Worm (Caenorhabditis elegans) whole organism, young adult: ENCODE data around the gene K10G6.9.

ENCODE experiments used
- B0035.1 ChIP-seq: sonication (generic microtip); optimal IDR thresholded peaks from 2 replicates; lab custom pipeline; 2016; ENCODE audit warnings: missing genetic modification characterization, mild to moderate bottlenecking, missing compliant biosample characterization, missing genotype, missing genetic modification reagents
- B0261.1 ChIP-seq: sonication (generic microtip); optimal IDR thresholded peaks from 2 replicates; lab custom pipeline; 2016; ENCODE audit warnings: mild to moderate bottlenecking, missing genetic modification characterization, moderate library complexity, missing compliant biosample characterization
- D2030.7 ChIP-seq: fragments of 200-800 bp; sonication (Bioruptor generic); IDR thresholded peaks from 2 replicates; pipeline ENCODE4 v1.3.6; 2022; ENCODE audit warnings: missing genetic modification reagents, missing genetic modification characterization, missing compliant biosample characterization
- F39B2.1 ChIP-seq: fragments of 200-800 bp; sonication (Bioruptor generic); IDR thresholded peaks from 2 replicates; pipeline ENCODE4 v1.3.6; 2022; ENCODE audit warnings: missing genetic modification reagents, missing genetic modification characterization, missing compliant biosample characterization
- T07F8.4 ChIP-seq: sonication (generic microtip); optimal IDR thresholded peaks from 2 replicates; lab custom pipeline; 2016; ENCODE audit warnings: mild to moderate bottlenecking, missing genetic modification characterization, moderate library complexity, missing compliant biosample characterization
- Y53G8AR.9 ChIP-seq: fragments of 200-800 bp; sonication (Bioruptor generic); conservative IDR thresholded peaks from 2 replicates; pipeline ENCODE4 v1.3.6; 2022; ENCODE audit warnings: missing genetic modification reagents, missing genetic modification characterization, missing compliant biosample characterization
- athp-1 ChIP-seq: sonication (generic microtip); optimal IDR thresholded peaks from 2 replicates; lab custom pipeline; 2017; ENCODE audit warnings: mild to moderate bottlenecking, missing genetic modification characterization, missing compliant biosample characterization
- bed-1 ChIP-seq: fragments of 200-800 bp; sonication (Bioruptor generic); IDR thresholded peaks from 2 replicates; pipeline ENCODE4 v1.3.6; 2022; ENCODE audit warnings: missing genetic modification reagents, missing genetic modification characterization, missing compliant biosample characterization
- ceh-40 ChIP-seq: fragments of 200-800 bp; sonication (Bioruptor generic); IDR thresholded peaks from 2 replicates; pipeline ENCODE4 v1.3.6; 2022; ENCODE audit warnings: missing genetic modification characterization, missing compliant biosample characterization
- dpl-1 ChIP-seq: fragments of 150-350 bp; optimal IDR thresholded peaks from 2 replicates; lab custom pipeline; 2014; ENCODE audit warnings: missing biosample characterization, missing genetic modification reagents, missing genetic modification characterization
- egl-44 ChIP-seq: fragments of 200-800 bp; sonication (Bioruptor generic); IDR thresholded peaks from 2 replicates; pipeline ENCODE4 v1.3.6; 2022; ENCODE audit warnings: missing genetic modification reagents, missing genetic modification characterization, missing compliant biosample characterization
- ekl-4 ChIP-seq: fragments of 200-800 bp; sonication (Bioruptor generic); IDR thresholded peaks from 2 replicates; pipeline ENCODE4 v1.3.6; 2022; ENCODE audit warnings: missing genetic modification reagents, missing genetic modification characterization, missing compliant biosample characterization
- hsf-1 ChIP-seq: fragments of 200-800 bp; sonication (Bioruptor generic); IDR thresholded peaks from 2 replicates; pipeline ENCODE4 v1.3.6; 2022; ENCODE audit warnings: missing genetic modification reagents, missing genetic modification characterization, missing compliant biosample characterization
- let-526 ChIP-seq: fragments of 200-800 bp; sonication (Bioruptor generic); IDR thresholded peaks from 2 replicates; pipeline ENCODE4 v1.3.6; 2022; ENCODE audit warnings: missing genetic modification reagents, missing genetic modification characterization, missing compliant biosample characterization
- lsl-1 ChIP-seq: fragments of 200-800 bp; sonication (Bioruptor generic); optimal IDR thresholded peaks from 2 replicates; lab custom pipeline; 2018; ENCODE audit warnings: mild to moderate bottlenecking, missing genetic modification characterization, moderate library complexity, missing compliant biosample characterization
- lsy-27 ChIP-seq: sonication (generic microtip); optimal IDR thresholded peaks from 2 replicates; lab custom pipeline; 2017; ENCODE audit warnings: missing genetic modification characterization, mild to moderate bottlenecking, missing compliant biosample characterization, antibody characterized with exemption, missing genotype, borderline replicate concordance; ENCODE audit not compliant: insufficient read depth
- madf-10 ChIP-seq: sonication (generic microtip); optimal IDR thresholded peaks from 2 replicates; lab custom pipeline; 2016; ENCODE audit warnings: mild to moderate bottlenecking, missing genetic modification characterization, missing compliant biosample characterization
- madf-6 ChIP-seq: fragments of 200-800 bp; sonication (Bioruptor generic); IDR thresholded peaks from 2 replicates; pipeline ENCODE4 v1.3.6; 2022; ENCODE audit warnings: missing genetic modification reagents, missing genetic modification characterization, missing compliant biosample characterization
- mcd-1 ChIP-seq: fragments of 200-800 bp; sonication (Bioruptor generic); IDR thresholded peaks from 2 replicates; pipeline ENCODE4 v1.3.6; 2022; ENCODE audit warnings: missing genetic modification reagents, missing genetic modification characterization, missing compliant biosample characterization
- nhr-80 ChIP-seq: sonication (generic microtip); optimal IDR thresholded peaks from 2 replicates; lab custom pipeline; 2016; ENCODE audit warnings: missing genetic modification characterization, missing compliant biosample characterization
- nhr-90 ChIP-seq: sonication (generic microtip); optimal IDR thresholded peaks from 2 replicates; lab custom pipeline; 2016; ENCODE audit warnings: missing genotype, mild to moderate bottlenecking, missing genetic modification characterization, missing compliant biosample characterization
- pbrm-1 ChIP-seq: fragments of 200-800 bp; sonication (Bioruptor generic); IDR thresholded peaks from 2 replicates; pipeline ENCODE4 v1.3.6; 2022; ENCODE audit warnings: missing genetic modification reagents, missing genetic modification characterization, missing compliant biosample characterization
- repo-1 ChIP-seq: sonication (generic microtip); optimal IDR thresholded peaks from 2 replicates; lab custom pipeline; 2017; ENCODE audit warnings: mild to moderate bottlenecking, missing genetic modification characterization, missing compliant biosample characterization
- rpc-1 ChIP-seq, 2 experiments: fragments of 150-350 bp in 1 of 2; sonication (generic microtip) in 1 of 2; optimal IDR thresholded peaks; 2 replicates each; lab custom pipeline; 2014 to 2018; ENCODE audit warnings: missing biosample characterization in 1 of 2, missing genetic modification characterization in 1 of 2, missing genetic modification reagents in 1 of 2, missing genotype in 1 of 2
- snpc-1.3 ChIP-seq: sonication (generic microtip); optimal IDR thresholded peaks from 2 replicates; lab custom pipeline; 2017; ENCODE audit warnings: missing genetic modification characterization, mild to moderate bottlenecking, missing compliant biosample characterization, antibody characterized with exemption, moderate library complexity, missing genotype, missing genetic modification reagents; ENCODE audit not compliant: insufficient read depth
- somi-1 ChIP-seq: fragments of 200-800 bp; sonication (Bioruptor generic); optimal IDR thresholded peaks from 2 replicates; lab custom pipeline; 2018; ENCODE audit warnings: mild to moderate bottlenecking, missing genetic modification characterization, missing compliant biosample characterization
- unc-130 ChIP-seq: sonication (generic microtip); optimal IDR thresholded peaks from 2 replicates; lab custom pipeline; 2016; ENCODE audit warnings: missing genetic modification reagents, missing genetic modification characterization, missing compliant biosample characterization
- unc-62 ChIP-seq: fragments of 150-350 bp; optimal IDR thresholded peaks from 2 replicates; lab custom pipeline; 2014; ENCODE audit warnings: missing biosample characterization, missing genetic modification reagents, missing genetic modification characterization
- xnd-1 ChIP-seq: sonication (generic microtip); optimal IDR thresholded peaks from 2 replicates; lab custom pipeline; 2016; ENCODE audit warnings: missing genotype, missing genetic modification reagents, missing genetic modification characterization, missing compliant biosample characterization
- ztf-22 ChIP-seq: fragments of 200-800 bp; sonication (Bioruptor generic); optimal IDR thresholded peaks from 2 replicates; lab custom pipeline; 2018; ENCODE audit warnings: mild to moderate bottlenecking, missing genetic modification characterization, moderate library complexity, missing compliant biosample characterization

The K10G6.9 gene

DNA sequence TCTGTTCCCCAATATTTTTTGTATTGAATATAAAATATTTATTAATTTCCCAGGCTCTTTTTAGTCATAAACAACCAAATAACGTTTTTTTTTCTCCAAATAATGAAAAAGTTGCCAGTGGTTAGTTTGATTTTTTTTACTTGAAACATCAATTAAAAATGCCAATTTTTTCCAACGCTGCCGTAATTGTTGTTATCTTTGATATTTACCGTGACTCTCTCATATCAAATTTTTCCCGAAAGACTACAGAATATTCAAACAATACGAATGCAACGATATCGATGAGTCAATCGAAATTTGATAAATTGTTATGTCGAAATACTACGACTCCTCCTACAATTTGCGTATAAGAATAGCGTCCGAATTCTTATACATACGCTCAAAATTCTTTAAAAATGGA is 14.8 kb downstream of the K10G6.9 start, which contains the start of gene K10G6.5:
K10G6.5 (plus strand) TSS at position 345 of the 400 bp plus-strand sequence.
- TF ChIP-seq nhr-80 (peak; percentile 39), bed-1 (GFP tag; lab: Robert Waterston, UW) (no peak), pbrm-1 (GFP tag; lab: Robert Waterston, UW) (no peak)
- TF ChIP-seq, all 124 proteins: peak for 1

DNA sequence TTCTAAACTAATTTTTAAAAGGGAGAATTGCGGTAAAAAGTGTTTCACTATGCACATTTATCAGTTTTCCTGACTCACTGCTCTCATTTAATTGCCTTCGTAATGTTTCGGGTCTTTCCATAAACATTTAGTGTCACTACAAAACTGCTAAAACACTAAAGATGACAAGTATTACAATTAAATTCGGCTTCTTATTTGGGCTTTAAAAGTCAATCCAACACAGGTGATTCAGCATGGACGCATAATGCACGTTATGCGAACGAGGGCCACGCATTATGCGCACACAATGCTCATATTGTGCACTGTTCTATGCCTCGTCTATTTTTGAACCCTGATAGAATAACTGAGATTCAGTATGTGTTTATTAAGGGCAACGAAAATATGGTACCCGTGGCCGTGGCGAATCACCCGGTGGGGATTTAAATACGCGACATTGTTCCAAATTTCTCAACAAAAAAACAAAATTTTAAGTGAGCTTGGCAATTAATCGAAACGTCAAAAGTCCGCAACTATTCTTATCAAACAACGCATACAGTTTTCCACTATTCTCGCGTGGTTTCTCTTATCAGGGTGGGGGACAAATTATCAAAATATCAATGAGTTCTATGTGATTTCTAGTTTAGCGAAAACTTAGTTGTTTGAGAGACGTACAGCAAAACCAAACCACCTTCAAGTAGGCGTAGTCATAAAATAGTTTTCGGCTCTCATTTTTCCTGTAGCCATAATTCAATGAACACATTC is 17.7 kb downstream of the K10G6.9 start, which contains the start of gene Y14H12A.2:
Y14H12A.2 (minus strand) TSS at position 51 of the 741 bp plus-strand sequence.
- TF ChIP-seq nhr-80 (peak; percentile 80), unc-130 (GFP tag; lab: Kevin White, UChicago) (no peak), repo-1 (tag; lab: Kevin White, UChicago) (no peak), D2030.7 (no peak)

DNA sequence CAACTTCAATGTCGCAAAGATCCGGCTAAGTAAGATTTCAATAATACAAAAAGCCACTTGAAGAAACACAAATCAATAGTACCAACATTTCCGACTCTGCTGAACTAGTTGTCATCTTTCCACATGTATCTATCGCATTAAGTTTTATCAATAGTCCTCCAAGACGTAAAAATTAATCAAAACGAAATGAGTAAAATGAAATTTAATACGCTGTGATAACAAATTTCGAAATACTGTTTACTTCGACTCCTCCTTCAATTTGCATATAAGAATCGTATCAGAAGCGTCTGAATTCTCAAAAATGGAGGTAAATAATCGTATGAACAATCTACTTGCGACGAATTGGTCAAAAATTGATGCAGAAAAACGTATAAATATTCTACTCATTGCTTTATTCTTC is 18.6 kb downstream of the K10G6.9 start:
- TF ChIP-seq xnd-1 (tag; lab: Kevin White, UChicago) (no peak), B0261.1 (no peak), dpl-1 (GFP tag; lab: Kevin White, UChicago) (no peak), ekl-4 (no peak), F39B2.1 (GFP tag; lab: Robert Waterston, UW) (no peak), nhr-90 (no peak), ceh-40 (GFP tag; lab: Robert Waterston, UW) (no peak), mcd-1 (no peak), unc-62 (GFP tag; lab: Kevin White, UChicago) (no peak), let-526 (GFP tag; lab: Robert Waterston, UW) (no peak), athp-1 (tag; lab: Kevin White, UChicago) (no peak), somi-1 (GFP tag; lab: Kevin White, UChicago) (no peak), ztf-22 (no peak), lsy-27 (tag; lab: Kevin White, UChicago) (no peak), madf-10 (no peak), Y53G8AR.9 (no peak), madf-6 (GFP tag; lab: Robert Waterston, UW) (no peak), snpc-1.3 (tag; lab: Kevin White, UChicago) (no peak), B0035.1 (tag; lab: Kevin White, UChicago) (no peak), T07F8.4 (tag; lab: Kevin White, UChicago) (no peak)
- TF ChIP-seq, all 124 proteins: peak for 0

DNA sequence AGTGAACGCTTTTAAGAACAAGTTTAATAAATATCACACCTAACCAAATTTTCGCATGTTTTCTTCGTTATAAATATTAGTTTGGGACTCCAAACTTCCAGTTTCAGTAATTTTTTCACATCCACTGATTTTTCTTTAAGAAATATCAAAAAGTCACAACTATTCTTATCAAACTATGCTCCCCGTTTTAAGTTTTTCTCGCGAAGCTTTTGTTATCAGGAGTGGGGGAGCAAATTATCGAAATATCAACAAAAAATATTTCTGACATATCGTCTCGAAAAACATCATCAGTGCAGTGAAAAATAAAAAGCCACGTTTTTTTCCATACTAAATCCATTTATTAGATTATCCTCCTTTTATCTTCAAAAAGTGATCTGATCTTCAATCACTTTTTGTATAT is 20.0 kb downstream of the K10G6.9 start:
- TF ChIP-seq nhr-80 (peak; percentile 40), Y53G8AR.9 (no peak)

DNA sequence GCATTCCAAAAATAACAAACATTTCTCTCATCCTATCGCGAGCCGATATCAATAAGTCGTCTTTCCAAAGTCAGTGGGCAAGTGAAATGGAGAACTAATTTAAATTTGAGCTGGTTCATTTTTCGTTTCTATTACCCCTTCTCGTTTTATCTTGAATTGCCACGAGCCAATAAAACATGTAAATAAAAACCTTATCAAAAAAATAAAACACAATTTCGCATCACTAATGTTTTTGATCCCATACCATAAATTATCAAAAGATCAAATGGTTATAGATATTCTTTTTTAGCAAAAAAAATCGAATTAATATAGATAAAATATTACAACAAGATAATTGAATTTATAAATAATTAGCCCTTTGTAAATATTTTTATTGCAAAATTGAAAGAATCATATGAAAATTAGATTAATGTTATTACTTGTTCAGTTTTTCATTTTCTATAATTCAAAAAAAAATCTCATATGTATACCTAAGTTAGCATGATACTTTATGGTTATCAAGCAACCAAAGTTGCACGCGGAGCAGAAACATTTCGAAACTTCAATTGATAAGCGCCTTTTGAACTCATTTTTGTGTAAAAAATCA is 20.7 kb downstream of the K10G6.9 start, which contains the start of gene Y14H12A.1:
Y14H12A.1 (plus strand) TSS at position 536 of the 586 bp plus-strand sequence.
- no peak for TF ChIP-seq B0261.1
- TF ChIP-seq rpc-1 (optimal IDR thresholded peaks at IDR 0.05; lab: Kevin White, UChicago), result no peak
- TF ChIP-seq rpc-1 (tag; optimal IDR thresholded peaks at IDR 0.05; lab: Kevin White, UChicago), result no peak
- TF ChIP-seq lsl-1 (GFP tag; lab: Kevin White, UChicago), result no peak
- TF ChIP-seq nhr-80, result peak; percentile 12
- no peak for TF ChIP-seq hsf-1 (GFP tag; lab: Robert Waterston, UW)
- no peak for TF ChIP-seq egl-44 (GFP tag; lab: Robert Waterston, UW)
- TF ChIP-seq ceh-40 (GFP tag; lab: Robert Waterston, UW), result no peak
- TF ChIP-seq, all 124 proteins: peak for 1
